Worm (Caenorhabditis elegans) whole organism, L2 larva: ENCODE results near the gene T04G9.7.

Source experiments
- crh-2 ChIP-seq: sonication (generic microtip); optimal IDR thresholded peaks from 2 replicates; lab custom pipeline; 2017; ENCODE audit warnings: missing biosample characterization, missing genetic modification characterization
- mbf-1 ChIP-seq: sonication (generic microtip); optimal IDR thresholded peaks from 2 replicates; lab custom pipeline; 2017; ENCODE audit warnings: missing biosample characterization, missing genetic modification characterization
- nhr-11 ChIP-seq: fragments of 150-350 bp; optimal IDR thresholded peaks from 2 replicates; lab custom pipeline; 2014; ENCODE audit warnings: missing biosample characterization, missing genetic modification characterization

ce11 chrX:780027-780426 lies 9.4 kb downstream of the T04G9.7 start:
- no peak for TF ChIP-seq nhr-11 (tag; lab: Kevin White, UChicago)
- TF ChIP-seq crh-2 (tag; lab: Kevin White, UChicago): no peak
- TF ChIP-seq mbf-1 (tag; lab: Kevin White, UChicago): no peak
